Fruit fly (Drosophila melanogaster) whole organism, embryonic: ENCODE results near the gene Bug22.

Experiments
- B-H1 ChIP-seq: fragments of 200-800 bp; sonication (Bioruptor generic); IDR thresholded peaks from 3 replicates; pipeline ENCODE4 v1.3.6; 2022; ENCODE audit warnings: missing biosample characterization, missing genetic modification characterization
- BEAF-32 ChIP-seq: fragments of 200-800 bp; sonication (Bioruptor generic); optimal IDR thresholded peaks from 3 replicates; lab custom pipeline; 2017; ENCODE audit warnings: missing biosample characterization, missing genetic modification characterization, mild to moderate bottlenecking, moderate library complexity, missing genetic modification reagents
- Bteb2 ChIP-seq: fragments of 200-800 bp; sonication (Bioruptor generic); optimal IDR thresholded peaks from 2 replicates; lab custom pipeline; 2016; ENCODE audit warnings: missing biosample characterization, missing genetic modification characterization
- C15 ChIP-seq: fragments of 200-800 bp; sonication (Bioruptor generic); IDR thresholded peaks from 3 replicates; pipeline ENCODE4 v1.3.6; 2022; ENCODE audit warnings: missing biosample characterization, missing genetic modification characterization
- CG1024 ChIP-seq: fragments of 200-800 bp; sonication (Bioruptor generic); IDR thresholded peaks from 2 replicates; pipeline ENCODE4 v1.3.6; 2022; ENCODE audit warnings: missing biosample characterization, missing genetic modification characterization
- CG10321 ChIP-seq: fragments of 200-800 bp; sonication (Bioruptor generic); IDR thresholded peaks from 2 replicates; pipeline ENCODE4 v1.3.6; 2022; ENCODE audit warnings: missing biosample characterization, missing genetic modification characterization
- CG12769 ChIP-seq: fragments of 200-800 bp; sonication (Bioruptor generic); optimal IDR thresholded peaks from 2 replicates; lab custom pipeline; 2019; ENCODE audit warnings: missing biosample characterization, mild to moderate bottlenecking, missing genetic modification characterization, moderate library complexity
- CG13287 ChIP-seq: fragments of 200-800 bp; sonication (Bioruptor generic); IDR thresholded peaks from 2 replicates; pipeline ENCODE4 v1.3.6; 2022; ENCODE audit warnings: missing biosample characterization, missing genetic modification characterization; ENCODE audit not compliant: partially characterized antibody
- CG17328 ChIP-seq: fragments of 200-800 bp; sonication (Bioruptor generic); IDR thresholded peaks from 2 replicates; pipeline ENCODE4 v1.3.6; 2022; ENCODE audit warnings: missing biosample characterization, missing genetic modification characterization
- CG2120 ChIP-seq: fragments of 200-800 bp; sonication (Bioruptor generic); optimal IDR thresholded peaks from 3 replicates; lab custom pipeline; 2016; ENCODE audit warnings: missing biosample characterization, missing genetic modification characterization
- CG2199 ChIP-seq: fragments of 200-800 bp; sonication (Bioruptor generic); IDR thresholded peaks from 3 replicates; pipeline ENCODE4 v1.3.6; 2022; ENCODE audit warnings: missing biosample characterization, missing genetic modification characterization
- CG2875 ChIP-seq: fragments of 200-800 bp; sonication (Bioruptor generic); optimal IDR thresholded peaks from 2 replicates; lab custom pipeline; 2017; ENCODE audit warnings: missing biosample characterization, mild to moderate bottlenecking, missing genetic modification characterization, missing genetic modification reagents
- CG31224 ChIP-seq: fragments of 200-800 bp; sonication (Bioruptor generic); IDR thresholded peaks from 2 replicates; pipeline ENCODE4 v1.3.6; 2022; ENCODE audit warnings: missing biosample characterization, missing genetic modification characterization
- CG31365 ChIP-seq: fragments of 200-800 bp; sonication (Bioruptor generic); optimal IDR thresholded peaks from 2 replicates; lab custom pipeline; 2018; ENCODE audit warnings: missing biosample characterization, mild to moderate bottlenecking, missing genetic modification characterization
- CG34422 ChIP-seq: fragments of 200-800 bp; sonication (Bioruptor generic); IDR thresholded peaks from 3 replicates; pipeline ENCODE4 v1.3.6; 2022; ENCODE audit warnings: missing biosample characterization, missing genetic modification characterization
- CG42726 ChIP-seq: fragments of 200-800 bp; sonication (Bioruptor generic); IDR thresholded peaks from 2 replicates; pipeline ENCODE4 v1.3.6; 2022; ENCODE audit warnings: missing biosample characterization, missing genetic modification characterization; ENCODE audit not compliant: partially characterized antibody
- CG6689 ChIP-seq: fragments of 200-800 bp; sonication (Bioruptor generic); IDR thresholded peaks from 2 replicates; pipeline ENCODE4 v1.3.6; 2022; ENCODE audit warnings: missing biosample characterization, missing genetic modification characterization
- CG6791 ChIP-seq: fragments of 200-800 bp; sonication (Bioruptor generic); IDR thresholded peaks from 3 replicates; pipeline ENCODE4 v1.3.6; 2022; ENCODE audit warnings: missing biosample characterization, missing genetic modification characterization; ENCODE audit not compliant: partially characterized antibody
- CG7839 ChIP-seq: fragments of 200-800 bp; sonication (Bioruptor generic); optimal IDR thresholded peaks from 3 replicates; lab custom pipeline; 2018; ENCODE audit warnings: missing biosample characterization, mild to moderate bottlenecking, missing genetic modification characterization, moderate library complexity
- CG7987 ChIP-seq: fragments of 200-800 bp; sonication (Bioruptor generic); optimal IDR thresholded peaks from 2 replicates; lab custom pipeline; 2018; ENCODE audit warnings: missing biosample characterization, mild to moderate bottlenecking, missing genetic modification characterization, moderate library complexity
- CHES-1-like ChIP-seq: fragments of 200-800 bp; sonication (Bioruptor generic); optimal IDR thresholded peaks from 2 replicates; lab custom pipeline; 2016; ENCODE audit warnings: missing biosample characterization, missing genetic modification characterization
- CTCF ChIP-seq: fragments of 200-800 bp; sonication (Bioruptor generic); optimal IDR thresholded peaks from 2 replicates; lab custom pipeline; 2017; ENCODE audit warnings: missing biosample characterization, mild to moderate bottlenecking, missing genetic modification characterization, moderate library complexity
- Dip2 ChIP-seq: fragments of 200-800 bp; sonication (Bioruptor generic); IDR thresholded peaks from 2 replicates; pipeline ENCODE4 v1.3.6; 2022; ENCODE audit warnings: missing biosample characterization, missing genetic modification characterization
- Drgx ChIP-seq: fragments of 200-800 bp; sonication (Bioruptor generic); IDR thresholded peaks from 2 replicates; pipeline ENCODE4 v1.3.6; 2022; ENCODE audit warnings: missing biosample characterization, missing genetic modification characterization
- Fer1 ChIP-seq: fragments of 200-800 bp; sonication (Bioruptor generic); optimal IDR thresholded peaks from 2 replicates; lab custom pipeline; 2017; ENCODE audit warnings: missing biosample characterization, mild to moderate bottlenecking, missing genetic modification characterization
- HHEX ChIP-seq: fragments of 200-800 bp; sonication (Bioruptor generic); optimal IDR thresholded peaks from 3 replicates; lab custom pipeline; 2017; ENCODE audit warnings: missing biosample characterization, mild to moderate bottlenecking, missing genetic modification characterization, missing genetic modification reagents
- Sin3A ChIP-seq: fragments of >200 bp; optimal IDR thresholded peaks from 2 replicates; lab custom pipeline; 2018
- YL-1 ChIP-seq: fragments of 200-800 bp; sonication (Bioruptor generic); optimal IDR thresholded peaks from 3 replicates; lab custom pipeline; 2017; ENCODE audit warnings: missing biosample characterization, mild to moderate bottlenecking, missing genetic modification characterization
- abd-A ChIP-seq: fragments of 200-800 bp; sonication (Bioruptor generic); optimal IDR thresholded peaks from 3 replicates; lab custom pipeline; 2019; ENCODE audit warnings: missing biosample characterization, mild to moderate bottlenecking, missing genetic modification characterization, moderate library complexity
- aop ChIP-seq: fragments of 200-800 bp; sonication (Bioruptor generic); IDR thresholded peaks from 2 replicates; pipeline ENCODE4 v1.3.6; 2022; ENCODE audit warnings: missing biosample characterization, missing genetic modification characterization
- ap ChIP-seq: fragments of 200-800 bp; sonication (Bioruptor generic); IDR thresholded peaks from 2 replicates; pipeline ENCODE4 v1.3.6; 2022; ENCODE audit warnings: missing biosample characterization, missing genetic modification characterization
- ase ChIP-seq: fragments of 200-800 bp; sonication (Bioruptor generic); IDR thresholded peaks from 3 replicates; pipeline ENCODE4 v1.3.6; 2022; ENCODE audit warnings: missing biosample characterization, missing genetic modification characterization
- ato ChIP-seq: fragments of 200-800 bp; sonication (Bioruptor generic); IDR thresholded peaks from 2 replicates; pipeline ENCODE4 v1.3.6; 2022; ENCODE audit warnings: missing biosample characterization, missing genetic modification characterization; ENCODE audit not compliant: partially characterized antibody
- chm ChIP-seq: fragments of 200-800 bp; sonication (Bioruptor generic); IDR thresholded peaks from 2 replicates; pipeline ENCODE4 v1.3.6; 2022; ENCODE audit warnings: missing biosample characterization, missing genetic modification characterization
- chn ChIP-seq: fragments of 200-800 bp; sonication (Bioruptor generic); optimal IDR thresholded peaks from 2 replicates; lab custom pipeline; 2016; ENCODE audit warnings: missing biosample characterization, missing genetic modification characterization
- crol ChIP-seq: fragments of 200-800 bp; sonication (Bioruptor generic); IDR thresholded peaks from 2 replicates; pipeline ENCODE4 v1.3.6; 2022; ENCODE audit warnings: missing biosample characterization, missing genetic modification characterization
- danr ChIP-seq: fragments of 200-800 bp; sonication (Bioruptor generic); IDR thresholded peaks from 2 replicates; pipeline ENCODE4 v1.3.6; 2022; ENCODE audit warnings: missing biosample characterization, missing genetic modification characterization
- dm ChIP-seq: fragments of 200-800 bp; sonication (Bioruptor generic); optimal IDR thresholded peaks from 3 replicates; lab custom pipeline; 2016; ENCODE audit warnings: missing biosample characterization, missing genetic modification characterization
- dysf ChIP-seq: fragments of 200-800 bp; sonication (Bioruptor generic); IDR thresholded peaks from 3 replicates; pipeline ENCODE4 v1.3.6; 2022; ENCODE audit warnings: missing biosample characterization, missing genetic modification characterization
- ind ChIP-seq: fragments of 200-800 bp; sonication (Bioruptor generic); optimal IDR thresholded peaks from 3 replicates; lab custom pipeline; 2016; ENCODE audit warnings: missing biosample characterization, missing genetic modification characterization
- kah ChIP-seq: fragments of 200-800 bp; sonication (Bioruptor generic); optimal IDR thresholded peaks from 2 replicates; lab custom pipeline; 2018; ENCODE audit warnings: missing biosample characterization, mild to moderate bottlenecking, missing genetic modification characterization
- lmd ChIP-seq: fragments of 200-800 bp; sonication (Bioruptor generic); IDR thresholded peaks from 2 replicates; pipeline ENCODE4 v1.3.6; 2022; ENCODE audit warnings: missing biosample characterization, missing genetic modification characterization
- nerfin-2 ChIP-seq: fragments of 200-800 bp; sonication (Bioruptor generic); IDR thresholded peaks from 2 replicates; pipeline ENCODE4 v1.3.6; 2022; ENCODE audit warnings: missing biosample characterization, missing genetic modification characterization; ENCODE audit not compliant: partially characterized antibody
- oc ChIP-seq: fragments of 200-800 bp; sonication (Bioruptor generic); optimal IDR thresholded peaks from 2 replicates; lab custom pipeline; 2018; ENCODE audit warnings: missing biosample characterization, mild to moderate bottlenecking, missing genetic modification characterization, moderate library complexity
- otp ChIP-seq: fragments of 200-800 bp; sonication (Bioruptor generic); IDR thresholded peaks from 3 replicates; pipeline ENCODE4, ENCODE4 v1.3.6; 2022; ENCODE audit warnings: missing biosample characterization, missing genetic modification characterization
- pho ChIP-seq: fragments of 200-800 bp; sonication (Bioruptor generic); optimal IDR thresholded peaks from 2 replicates; lab custom pipeline; 2016; ENCODE audit warnings: missing biosample characterization, missing genetic modification characterization
- pnt ChIP-seq: fragments of 200-800 bp; sonication (Bioruptor generic); optimal IDR thresholded peaks from 3 replicates; lab custom pipeline; 2016; ENCODE audit warnings: missing biosample characterization, missing genetic modification characterization
- ro ChIP-seq: fragments of 200-800 bp; sonication (Bioruptor generic); IDR thresholded peaks from 2 replicates; pipeline ENCODE4 v1.3.6; 2022; ENCODE audit warnings: missing biosample characterization, missing genetic modification characterization
- schlank ChIP-seq: fragments of 200-800 bp; sonication (Bioruptor generic); optimal IDR thresholded peaks from 2 replicates; lab custom pipeline; 2018; ENCODE audit warnings: missing biosample characterization, mild to moderate bottlenecking, missing genetic modification characterization
- sr ChIP-seq: fragments of 200-800 bp; sonication (Bioruptor generic); IDR thresholded peaks from 3 replicates; pipeline ENCODE4 v1.3.6; 2022; ENCODE audit warnings: missing biosample characterization, missing genetic modification characterization
- tin ChIP-seq: fragments of 200-800 bp; sonication (Bioruptor generic); optimal IDR thresholded peaks from 3 replicates; lab custom pipeline; 2016; ENCODE audit warnings: missing biosample characterization, missing genetic modification characterization
- toy ChIP-seq: fragments of 200-800 bp; sonication (Bioruptor generic); IDR thresholded peaks from 2 replicates; pipeline ENCODE4 v1.3.6; 2022; ENCODE audit warnings: missing biosample characterization, missing genetic modification characterization

Gene Bug22

dm6 chr2L:10442048-10442790, 11.5 kb upstream of the Bug22 start, which contains the start of gene loh (continued):
- TF ChIP-seq CG7839 (no peak), dm (GFP tag; lab: Kevin White, UChicago) (no peak), Bteb2 (no peak), HHEX (GFP tag; lab: Kevin White, UChicago) (no peak), pnt (GFP tag; lab: Kevin White, UChicago) (no peak), ro (GFP tag; lab: Robert Waterston, UW) (0 out of 2 replicates have a peak, but pooled peaks have one; percentile 15), ap (GFP tag; lab: Robert Waterston, UW) (no peak), CG13287 (GFP tag; lab: Robert Waterston, UW) (no peak), ind (GFP tag; lab: Kevin White, UChicago) (peak; percentile 51), danr (peak; percentile 36; the same call in 1 of the 2 replicates), CG31224 (GFP tag; lab: Robert Waterston, UW) (no peak), BEAF-32 (GFP tag; lab: Kevin White, UChicago) (no peak), nerfin-2 (no peak), B-H1 (GFP tag; lab: Robert Waterston, UW) (no peak), sr (no peak), lmd (no peak), chm (no peak), CG17328 (GFP tag; lab: Robert Waterston, UW) (no peak), tin (GFP tag; lab: Kevin White, UChicago) (peak; percentile 61), CG12769 (tag; lab: Kevin White, UChicago) (peak; percentile 24), CG10321 (GFP tag; lab: Robert Waterston, UW) (no peak), ato (no peak), CG34422 (GFP tag; lab: Robert Waterston, UW) (no peak), pho (GFP tag; lab: Kevin White, UChicago) (no peak), C15 (GFP tag; lab: Robert Waterston, UW) (no peak), CTCF (GFP tag; lab: Kevin White, UChicago) (no peak), CG31365 (tag; lab: Kevin White, UChicago) (no peak), schlank (tag; lab: Kevin White, UChicago) (no peak), Drgx (GFP tag; lab: Robert Waterston, UW) (no peak), CG2120 (peak; percentile 6), otp (GFP tag; lab: Robert Waterston, UW) (no peak), Sin3A (lab: Kevin White, UChicago) (no peak), Fer1 (GFP tag; lab: Kevin White, UChicago) (peak; percentile 51), chn (GFP tag; lab: Kevin White, UChicago) (no peak), CG2875 (GFP tag; lab: Kevin White, UChicago) (no peak), CG6689 (GFP tag; lab: Robert Waterston, UW) (peak; percentile 55), CG42726 (GFP tag; lab: Robert Waterston, UW) (no peak), Dip2 (GFP tag; lab: Robert Waterston, UW) (no peak), crol (peak; percentile 77; the same call in 1 of the 2 replicates), CG1024 (0 out of 2 replicates have a peak, but pooled peaks have one; percentile 24), toy (GFP tag; lab: Robert Waterston, UW) (no peak), abd-A (tag; lab: Kevin White, UChicago) (no peak), CG2199 (GFP tag; lab: Robert Waterston, UW) (no peak), CG7987 (GFP tag; lab: Kevin White, UChicago) (no peak), CHES-1-like (no peak), YL-1 (no peak), kah (GFP tag; lab: Kevin White, UChicago) (peak; percentile 35), oc (tag; lab: Kevin White, UChicago) (no peak), dysf (GFP tag; lab: Robert Waterston, UW) (no peak; the same call in 1 of the 3 replicates), aop (GFP tag; lab: Robert Waterston, UW) (no peak), ase (GFP tag; lab: Robert Waterston, UW) (no peak), CG6791 (GFP tag; lab: Robert Waterston, UW) (no peak)
- TF ChIP-seq, all 482 proteins: peak for 144
